Fruit fly (Drosophila melanogaster) whole organism, embryonic: ENCODE data around the gene Obp19b.
A peak's percentile ranks its signal among the peaks of the same experiment; 100 is the strongest.

Experiments
- Asciz ChIP-seq: fragments of 200-800 bp; sonication (Bioruptor generic); optimal IDR thresholded peaks from 2 replicates; lab custom pipeline; 2017; ENCODE audit warnings: missing biosample characterization, mild to moderate bottlenecking, missing genetic modification characterization, missing genetic modification reagents
- Atf-2 ChIP-seq: fragments of 200-800 bp; sonication (Bioruptor generic); optimal IDR thresholded peaks from 2 replicates; lab custom pipeline; 2016; ENCODE audit warnings: missing biosample characterization, missing genetic modification characterization
- B-H2 ChIP-seq: fragments of 200-800 bp; sonication (Bioruptor generic); optimal IDR thresholded peaks from 2 replicates; lab custom pipeline; 2018; ENCODE audit warnings: missing biosample characterization, mild to moderate bottlenecking, missing genetic modification characterization
- Bdp1 ChIP-seq: fragments of 200-800 bp; sonication (Bioruptor generic); optimal IDR thresholded peaks from 3 replicates; lab custom pipeline; 2016; ENCODE audit warnings: missing biosample characterization, missing genetic modification characterization
- C15 ChIP-seq: fragments of 200-800 bp; sonication (Bioruptor generic); IDR thresholded peaks from 3 replicates; pipeline ENCODE4 v1.3.6; 2022; ENCODE audit warnings: missing biosample characterization, missing genetic modification characterization
- CG10274 ChIP-seq: fragments of 200-800 bp; sonication (Bioruptor generic); optimal IDR thresholded peaks from 3 replicates; lab custom pipeline; 2017; ENCODE audit warnings: missing biosample characterization, mild to moderate bottlenecking, missing genetic modification characterization
- CG11398 ChIP-seq: fragments of 200-800 bp; sonication (Bioruptor generic); optimal IDR thresholded peaks from 2 replicates; lab custom pipeline; 2016; ENCODE audit warnings: missing biosample characterization, missing genetic modification characterization
- CG11504 ChIP-seq: fragments of 200-800 bp; sonication (Bioruptor generic); optimal IDR thresholded peaks from 3 replicates; lab custom pipeline; 2019; ENCODE audit warnings: missing biosample characterization, mild to moderate bottlenecking, missing genetic modification characterization, moderate library complexity
- CG12219 ChIP-seq: fragments of 200-800 bp; sonication (Bioruptor generic); optimal IDR thresholded peaks from 3 replicates; lab custom pipeline; 2018; ENCODE audit warnings: missing biosample characterization, mild to moderate bottlenecking, missing genetic modification characterization
- CG13287 ChIP-seq: fragments of 200-800 bp; sonication (Bioruptor generic); IDR thresholded peaks from 2 replicates; pipeline ENCODE4 v1.3.6; 2022; ENCODE audit warnings: missing biosample characterization, missing genetic modification characterization; ENCODE audit not compliant: partially characterized antibody
- CG1603 ChIP-seq: fragments of 200-800 bp; sonication (Bioruptor generic); optimal IDR thresholded peaks from 2 replicates; lab custom pipeline; 2019; ENCODE audit warnings: missing biosample characterization, mild to moderate bottlenecking, missing genetic modification characterization, moderate library complexity
- CG1647 ChIP-seq: fragments of 200-800 bp; sonication (Bioruptor generic); optimal IDR thresholded peaks from 3 replicates; lab custom pipeline; 2016; ENCODE audit warnings: missing biosample characterization, missing genetic modification characterization
- CG18011 ChIP-seq: fragments of 200-800 bp; sonication (Bioruptor generic); optimal IDR thresholded peaks from 2 replicates; lab custom pipeline; 2017; ENCODE audit warnings: missing biosample characterization, missing genetic modification characterization, mild to moderate bottlenecking, moderate library complexity, missing genotype
- CG18262 ChIP-seq: fragments of 200-800 bp; optimal IDR thresholded peaks from 3 replicates; lab custom pipeline; 2019; ENCODE audit warnings: missing biosample characterization, mild to moderate bottlenecking, missing genetic modification characterization, moderate library complexity
- CG18476 ChIP-seq: fragments of 200-800 bp; sonication (Bioruptor generic); optimal IDR thresholded peaks from 2 replicates; lab custom pipeline; 2016; ENCODE audit warnings: missing biosample characterization, mild to moderate bottlenecking, missing genetic modification characterization
- CG2678 ChIP-seq: fragments of 200-800 bp; sonication (Bioruptor generic); optimal IDR thresholded peaks from 3 replicates; lab custom pipeline; 2019; ENCODE audit warnings: missing biosample characterization, mild to moderate bottlenecking, missing genetic modification characterization, moderate library complexity
- CG2889 ChIP-seq: fragments of 200-800 bp; sonication (Bioruptor generic); IDR thresholded peaks from 3 replicates; pipeline ENCODE4 v1.3.6; 2022; ENCODE audit warnings: missing biosample characterization, missing genetic modification characterization
- CG3838 ChIP-seq: fragments of 200-800 bp; sonication (Bioruptor generic); optimal IDR thresholded peaks from 3 replicates; lab custom pipeline; 2016; ENCODE audit warnings: missing biosample characterization, missing genetic modification characterization
- CG4282 ChIP-seq: fragments of 200-800 bp; sonication (Bioruptor generic); optimal IDR thresholded peaks from 2 replicates; lab custom pipeline; 2016; ENCODE audit warnings: missing biosample characterization, missing genetic modification characterization
- CG4730 ChIP-seq: fragments of 200-800 bp; sonication (Bioruptor generic); IDR thresholded peaks from 2 replicates; pipeline ENCODE4 v1.3.6; 2022; ENCODE audit warnings: missing biosample characterization, missing genetic modification characterization
- CG6765 ChIP-seq: fragments of 200-800 bp; sonication (Bioruptor generic); optimal IDR thresholded peaks from 3 replicates; lab custom pipeline; 2017; ENCODE audit warnings: missing biosample characterization, mild to moderate bottlenecking, missing genetic modification characterization
- CG7786 ChIP-seq: fragments of 200-800 bp; sonication (Bioruptor generic); optimal IDR thresholded peaks from 2 replicates; lab custom pipeline; 2016; ENCODE audit warnings: missing biosample characterization, missing genetic modification characterization
- CG9797 ChIP-seq: fragments of 200-800 bp; sonication (Bioruptor generic); optimal IDR thresholded peaks from 3 replicates; lab custom pipeline; 2018; ENCODE audit warnings: missing biosample characterization, mild to moderate bottlenecking, missing genetic modification characterization
- CrebB ChIP-seq: fragments of 200-800 bp; sonication (Bioruptor generic); optimal IDR thresholded peaks from 3 replicates; lab custom pipeline; 2018; ENCODE audit warnings: missing biosample characterization, mild to moderate bottlenecking, missing genetic modification characterization
- Dp ChIP-seq: fragments of 200-800 bp; sonication (Bioruptor generic); optimal IDR thresholded peaks from 2 replicates; lab custom pipeline; 2018; ENCODE audit warnings: missing biosample characterization, mild to moderate bottlenecking, missing genetic modification characterization, moderate library complexity
- Dref ChIP-seq: fragments of 200-800 bp; sonication (Bioruptor generic); IDR thresholded peaks from 2 replicates; pipeline ENCODE4 v1.3.6; 2022; ENCODE audit warnings: missing biosample characterization, missing genetic modification characterization
- Fer3 ChIP-seq: fragments of 200-800 bp; sonication (Bioruptor generic); optimal IDR thresholded peaks from 2 replicates; lab custom pipeline; 2018; ENCODE audit warnings: missing biosample characterization, mild to moderate bottlenecking, missing genetic modification characterization, moderate library complexity
- Gug ChIP-seq: fragments of 200-800 bp; sonication (Bioruptor generic); IDR thresholded peaks from 4 replicates; pipeline ENCODE4 v1.3.6; 2022; ENCODE audit warnings: missing biosample characterization, missing genetic modification characterization
- Hr3 ChIP-seq: fragments of 200-800 bp; sonication (Bioruptor generic); optimal IDR thresholded peaks from 3 replicates; lab custom pipeline; 2016; ENCODE audit warnings: missing biosample characterization, missing genetic modification characterization
- Max ChIP-seq: fragments of 200-800 bp; sonication (Bioruptor generic); optimal IDR thresholded peaks from 2 replicates; lab custom pipeline; 2016; ENCODE audit warnings: missing biosample characterization, mild to moderate bottlenecking, missing genetic modification characterization
- Neu2 ChIP-seq: fragments of 200-800 bp; sonication (Bioruptor generic); optimal IDR thresholded peaks from 3 replicates; lab custom pipeline; 2016; ENCODE audit warnings: missing biosample characterization, missing genetic modification characterization, borderline replicate concordance
- Nf-YA ChIP-seq: fragments of 200-800 bp; sonication (Bioruptor generic); IDR thresholded peaks from 2 replicates; pipeline ENCODE4 v1.3.6; 2022; ENCODE audit warnings: missing biosample characterization, missing genetic modification characterization
- NfI ChIP-seq: fragments of 200-800 bp; sonication (Bioruptor generic); optimal IDR thresholded peaks from 3 replicates; lab custom pipeline; 2018; ENCODE audit warnings: missing biosample characterization, mild to moderate bottlenecking, missing genetic modification characterization, moderate library complexity
- Pdp1 ChIP-seq, 2 experiments: fragments of 200-800 bp; sonication (Bioruptor generic); optimal IDR thresholded peaks; 3 replicates each; lab custom pipeline; 2016; ENCODE audit warnings: missing biosample characterization in 2 of 2, missing genetic modification characterization in 2 of 2, mild to moderate bottlenecking in 1 of 2, moderate library complexity in 1 of 2
- Sin3A ChIP-seq: fragments of >200 bp; optimal IDR thresholded peaks from 2 replicates; lab custom pipeline; 2018
- Ssrp ChIP-seq: fragments of 200-800 bp; sonication (Bioruptor generic); optimal IDR thresholded peaks from 2 replicates; lab custom pipeline; 2018; ENCODE audit warnings: missing biosample characterization, mild to moderate bottlenecking, missing genetic modification characterization, moderate library complexity
- bbx ChIP-seq: fragments of 200-800 bp; sonication (Bioruptor generic); IDR thresholded peaks from 2 replicates; pipeline ENCODE4 v1.3.6; 2022; ENCODE audit warnings: missing biosample characterization, missing genetic modification characterization; ENCODE audit not compliant: partially characterized antibody
- cg ChIP-seq: fragments of 200-800 bp; sonication (Bioruptor generic); optimal IDR thresholded peaks from 3 replicates; lab custom pipeline; 2019; ENCODE audit warnings: missing biosample characterization, mild to moderate bottlenecking, missing genetic modification characterization, moderate library complexity
- crp ChIP-seq, 2 experiments: fragments of 200-800 bp; sonication (Bioruptor generic); optimal IDR thresholded peaks; 2 replicates in 1 of 2; 3 replicates in 1 of 2; lab custom pipeline; 2017; ENCODE audit warnings: missing biosample characterization in 2 of 2, missing genetic modification characterization in 2 of 2, mild to moderate bottlenecking in 1 of 2, moderate library complexity in 1 of 2
- dmrt99B ChIP-seq: fragments of 200-800 bp; sonication (Bioruptor generic); optimal IDR thresholded peaks from 2 replicates; lab custom pipeline; 2018; ENCODE audit warnings: missing biosample characterization, mild to moderate bottlenecking, missing genetic modification characterization, moderate library complexity
- eyg ChIP-seq: fragments of 200-800 bp; sonication (Bioruptor generic); optimal IDR thresholded peaks from 3 replicates; lab custom pipeline; 2016; ENCODE audit warnings: missing biosample characterization, missing genetic modification characterization
- grn ChIP-seq: fragments of 200-800 bp; sonication (Bioruptor generic); optimal IDR thresholded peaks from 3 replicates; lab custom pipeline; 2017; ENCODE audit warnings: missing biosample characterization, missing genetic modification characterization
- mirr ChIP-seq: fragments of 200-800 bp; sonication (Bioruptor generic); optimal IDR thresholded peaks from 3 replicates; lab custom pipeline; 2018; ENCODE audit warnings: missing biosample characterization, mild to moderate bottlenecking, missing genetic modification characterization
- p53 ChIP-seq: fragments of 200-800 bp; sonication (Bioruptor generic); optimal IDR thresholded peaks from 2 replicates; lab custom pipeline; 2016; ENCODE audit warnings: missing biosample characterization, missing genetic modification characterization
- pb ChIP-seq: fragments of 200-800 bp; sonication (Bioruptor generic); optimal IDR thresholded peaks from 3 replicates; lab custom pipeline; 2016; ENCODE audit warnings: missing biosample characterization, missing genetic modification characterization
- pzg ChIP-seq: fragments of 200-800 bp; sonication (Bioruptor generic); optimal IDR thresholded peaks from 3 replicates; lab custom pipeline; 2018; ENCODE audit warnings: missing biosample characterization, mild to moderate bottlenecking, missing genetic modification characterization, moderate library complexity
- sna ChIP-seq: fragments of 200-800 bp; sonication (Bioruptor generic); IDR thresholded peaks from 2 replicates; pipeline ENCODE4 v1.3.6; 2022; ENCODE audit warnings: missing biosample characterization, missing genetic modification characterization; ENCODE audit not compliant: partially characterized antibody
- stc ChIP-seq: fragments of 200-800 bp; sonication (Bioruptor generic); IDR thresholded peaks from 2 replicates; pipeline ENCODE4 v1.3.6; 2022; ENCODE audit warnings: missing biosample characterization, missing genetic modification characterization
- tap ChIP-seq: fragments of 200-800 bp; optimal IDR thresholded peaks from 3 replicates; lab custom pipeline; 2019; ENCODE audit warnings: missing biosample characterization, mild to moderate bottlenecking, missing genetic modification characterization, moderate library complexity
- trem ChIP-seq: fragments of 200-800 bp; optimal IDR thresholded peaks from 3 replicates; lab custom pipeline; 2019; ENCODE audit warnings: missing biosample characterization, mild to moderate bottlenecking, missing genetic modification characterization, moderate library complexity
- unc-4 ChIP-seq: fragments of 200-800 bp; sonication (Bioruptor generic); IDR thresholded peaks from 2 replicates; pipeline ENCODE4 v1.3.6; 2022; ENCODE audit warnings: missing biosample characterization, missing genetic modification characterization; ENCODE audit not compliant: partially characterized antibody

Obp19b gene

DNA sequence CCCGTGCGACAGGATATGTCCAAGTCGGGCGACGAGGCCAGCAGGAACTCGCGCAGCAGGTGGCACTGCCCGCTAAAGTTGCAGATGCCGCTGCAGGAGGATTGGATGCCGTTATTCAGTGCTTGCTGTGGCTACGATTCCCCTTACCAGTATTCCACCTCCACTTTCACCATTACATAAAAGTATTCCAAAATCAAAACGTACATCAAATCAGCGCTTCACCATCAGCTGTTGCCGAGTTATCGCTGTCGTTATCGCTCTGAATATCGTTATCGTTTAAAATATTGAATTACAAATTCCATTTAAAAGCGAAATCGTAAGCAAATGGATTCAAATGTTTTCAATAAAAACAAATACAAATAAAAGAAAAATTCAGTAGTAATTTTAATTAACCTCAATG, 10.3 kb downstream of the Obp19b start, which contains the start of gene CG15456 (continued):
- TF ChIP-seq CG7786 (GFP tag; lab: Kevin White, UChicago) (no peak), pzg (GFP tag; lab: Kevin White, UChicago) (peak; percentile 15), B-H2 (GFP tag; lab: Kevin White, UChicago) (no peak), CG11398 (no peak), CG9797 (no peak), Sin3A (no peak), dmrt99B (tag; lab: Kevin White, UChicago) (no peak), Pdp1 (GFP tag; optimal IDR thresholded peaks at IDR 0.05; lab: Kevin White, UChicago) (peak in 1 of 2 experiments; percentile 97), Hr3 (GFP tag; lab: Kevin White, UChicago) (no peak), unc-4 (GFP tag; lab: Robert Waterston, UW) (peak; percentile 42; the same call in 1 of the 2 replicates), Fer3 (tag; lab: Kevin White, UChicago) (no peak), CG4282 (GFP tag; lab: Kevin White, UChicago) (no peak), CG6765 (GFP tag; lab: Kevin White, UChicago) (no peak), crp (GFP tag; optimal IDR thresholded peaks at IDR 0.05; lab: Kevin White, UChicago) (peak; percentile 40 to 89), C15 (GFP tag; lab: Robert Waterston, UW) (no peak), Asciz (no peak), Ssrp (tag; lab: Kevin White, UChicago) (no peak), Dp (GFP tag; lab: Kevin White, UChicago) (peak; percentile 82), Bdp1 (no peak), eyg (no peak), CG18262 (no peak), Nf-YA (no peak), grn (GFP tag; lab: Kevin White, UChicago) (no peak), trem (tag; lab: Kevin White, UChicago) (no peak), CG11504 (no peak), stc (GFP tag; lab: Robert Waterston, UW) (no peak), tap (tag; lab: Kevin White, UChicago) (no peak), CG2678 (tag; lab: Kevin White, UChicago) (no peak), Gug (no peak), CG13287 (GFP tag; lab: Robert Waterston, UW) (peak; percentile 78), CG4730 (GFP tag; lab: Robert Waterston, UW) (no peak), CrebB (tag; lab: Kevin White, UChicago) (no peak), CG3838 (GFP tag; lab: Kevin White, UChicago) (no peak), Max (GFP tag; lab: Kevin White, UChicago) (no peak), sna (GFP tag; lab: Robert Waterston, UW) (peak; percentile 41), NfI (GFP tag; lab: Kevin White, UChicago) (no peak), pb (GFP tag; lab: Kevin White, UChicago) (no peak), Atf-2 (GFP tag; lab: Kevin White, UChicago) (no peak), CG2889 (no peak), p53 (no peak), CG10274 (no peak), cg (no peak), bbx (GFP tag; lab: Robert Waterston, UW) (0 out of 2 replicates have a peak, but pooled peaks have one; percentile 12), CG18011 (GFP tag; lab: Kevin White, UChicago) (no peak), Neu2 (no peak), CG1647 (GFP tag; lab: Kevin White, UChicago) (no peak), CG12219 (GFP tag; lab: Kevin White, UChicago) (no peak), CG1603 (tag; lab: Kevin White, UChicago) (no peak), mirr (GFP tag; lab: Kevin White, UChicago) (no peak), Dref (GFP tag; lab: Robert Waterston, UW) (peak; percentile 59), CG18476 (no peak)
